Worm (Caenorhabditis elegans) whole organism, early embryonic: ENCODE results near the gene F13H8.6.

Experiments used
- ama-1 ChIP-seq: fragments of 150-350 bp; optimal IDR thresholded peaks from 2 replicates; lab custom pipeline; 2014
- hmg-4 ChIP-seq: fragments of 200-800 bp; sonication (Bioruptor generic); optimal IDR thresholded peaks from 2 replicates; lab custom pipeline; 2018; ENCODE audit warnings: mild to moderate bottlenecking, missing genetic modification characterization, missing compliant biosample characterization
- sea-1 ChIP-seq: fragments of 200-800 bp; sonication (Bioruptor generic); conservative IDR thresholded peaks from 2 replicates; pipeline ENCODE4 v1.3.6; 2022; ENCODE audit warnings: missing genetic modification characterization, missing compliant biosample characterization
- tra-4 ChIP-seq: sonication (generic microtip); optimal IDR thresholded peaks from 2 replicates; lab custom pipeline; 2017; ENCODE audit warnings: missing genetic modification characterization, missing compliant biosample characterization

ce11 chrII:6248029-6248428 is 38.7 kb downstream of the F13H8.6 start:
- TF ChIP-seq ama-1 (lab: Kevin White, UChicago) (no peak), sea-1 (no peak), hmg-4 (GFP tag; lab: Kevin White, UChicago) (no peak), tra-4 (tag; lab: Kevin White, UChicago) (no peak)
